Worm (Caenorhabditis elegans) whole organism, L4 larva: ENCODE data around the gene slc-17.5.

Experiments
- D1046.2 ChIP-seq: fragments of 200-800 bp; sonication (Bioruptor generic); IDR thresholded peaks from 2 replicates; pipeline ENCODE4 v1.3.6; 2022; ENCODE audit warnings: missing genetic modification characterization, missing compliant biosample characterization
- F26F4.8 ChIP-seq: fragments of 200-800 bp; sonication (Bioruptor generic); conservative IDR thresholded peaks from 2 replicates; pipeline ENCODE4 v1.3.6; 2022; ENCODE audit warnings: missing genetic modification characterization, missing compliant biosample characterization
- F44E2.7 ChIP-seq: fragments of 200-800 bp; sonication (Bioruptor generic); IDR thresholded peaks from 2 replicates; pipeline ENCODE4 v2.1.2; 2022; ENCODE audit warnings: missing genetic modification characterization, missing compliant biosample characterization
- F49E8.2 ChIP-seq: sonication (generic microtip); optimal IDR thresholded peaks from 2 replicates; lab custom pipeline; 2016; ENCODE audit warnings: missing compliant biosample characterization, mild to moderate bottlenecking, missing genetic modification characterization, borderline replicate concordance
- T26A8.4 ChIP-seq: fragments of 200-800 bp; sonication (Bioruptor generic); IDR thresholded peaks from 2 replicates; pipeline ENCODE4 v1.3.6; 2022; ENCODE audit warnings: missing genetic modification characterization, missing compliant biosample characterization
- Y48G9A.11 ChIP-seq: fragments of 200-800 bp; sonication (Bioruptor generic); IDR thresholded peaks from 2 replicates; pipeline ENCODE4 v1.3.6; 2022; ENCODE audit warnings: missing genetic modification reagents, missing genetic modification characterization, missing compliant biosample characterization
- aha-1 ChIP-seq: fragments of 150-350 bp; peaks from one replicate; lab custom pipeline; 2014; ENCODE audit warnings: missing biosample characterization, missing genetic modification characterization
- ama-1 ChIP-seq: fragments of 150-350 bp; optimal IDR thresholded peaks from 2 replicates; lab custom pipeline; 2014; ENCODE audit warnings: inconsistent platforms, mixed read lengths
- arid-1 ChIP-seq: fragments of 200-800 bp; sonication (Bioruptor generic); conservative IDR thresholded peaks from 2 replicates; pipeline ENCODE4 v1.3.6; 2022; ENCODE audit warnings: missing genetic modification reagents, missing genetic modification characterization, missing compliant biosample characterization
- attf-4 ChIP-seq: sonication (generic microtip); optimal IDR thresholded peaks from 3 replicates; lab custom pipeline; 2017; ENCODE audit warnings: missing biosample characterization, missing genetic modification characterization
- ceh-62 ChIP-seq: sonication (generic microtip); optimal IDR thresholded peaks from 2 replicates; lab custom pipeline; 2017; ENCODE audit warnings: missing biosample characterization, missing genetic modification characterization
- ceh-82 ChIP-seq: sonication (generic microtip); optimal IDR thresholded peaks from 2 replicates; lab custom pipeline; 2017; ENCODE audit warnings: missing biosample characterization, missing genetic modification characterization
- cey-2 ChIP-seq: sonication (generic microtip); optimal IDR thresholded peaks from 3 replicates; lab custom pipeline; 2017; ENCODE audit warnings: missing genetic modification characterization, mild to moderate bottlenecking, missing compliant biosample characterization, antibody characterized with exemption, borderline replicate concordance; ENCODE audit not compliant: insufficient read depth
- daf-12 ChIP-seq: fragments of 150-350 bp; optimal IDR thresholded peaks from 2 replicates; lab custom pipeline; 2014; ENCODE audit warnings: missing biosample characterization, missing genetic modification reagents, missing genetic modification characterization
- daf-16 ChIP-seq, 3 experiments: sonication (generic microtip); optimal IDR thresholded peaks; 2 replicates each; lab custom pipeline; 2016 to 2017; ENCODE audit warnings: missing genetic modification characterization in 3 of 3, missing genetic modification reagents in 3 of 3, mild to moderate bottlenecking in 2 of 3, missing compliant biosample characterization in 2 of 3, missing biosample characterization in 1 of 3, moderate library complexity in 1 of 3
- dmd-8 ChIP-seq: fragments of 200-800 bp; sonication (Bioruptor generic); IDR thresholded peaks from 2 replicates; pipeline ENCODE4 v1.3.6; 2022; ENCODE audit warnings: missing genetic modification characterization, missing compliant biosample characterization
- hlh-30 ChIP-seq: sonication (generic microtip); optimal IDR thresholded peaks from 2 replicates; lab custom pipeline; 2017; ENCODE audit warnings: antibody characterized with exemption, mild to moderate bottlenecking, missing genetic modification characterization, missing compliant biosample characterization; ENCODE audit not compliant: insufficient read depth
- jun-1 ChIP-seq: fragments of 150-350 bp; optimal IDR thresholded peaks from 2 replicates; lab custom pipeline; 2014; ENCODE audit warnings: missing biosample characterization, missing genetic modification reagents, missing genetic modification characterization
- lim-7 ChIP-seq: fragments of 200-800 bp; sonication (Bioruptor generic); IDR thresholded peaks from 2 replicates; pipeline ENCODE4 v1.3.6; 2022; ENCODE audit warnings: missing genetic modification characterization, missing compliant biosample characterization
- lin-1 ChIP-seq: fragments of 200-800 bp; sonication (Bioruptor generic); IDR thresholded peaks from 2 replicates; pipeline ENCODE4 v1.3.6; 2022; ENCODE audit warnings: missing genetic modification reagents, missing genetic modification characterization, missing compliant biosample characterization
- lin-15B ChIP-seq: fragments of 150-350 bp; sonication (generic microtip); optimal IDR thresholded peaks from 3 replicates; lab custom pipeline; 2014; ENCODE audit warnings: missing biosample characterization, missing genetic modification characterization
- lin-38 ChIP-seq: fragments of 200-800 bp; sonication (Bioruptor generic); IDR thresholded peaks from 2 replicates; pipeline ENCODE4 v1.3.6; 2022; ENCODE audit warnings: missing genetic modification reagents, missing genetic modification characterization, missing compliant biosample characterization
- lin-39 ChIP-seq: fragments of 150-350 bp; optimal IDR thresholded peaks from 2 replicates; lab custom pipeline; 2014; ENCODE audit warnings: missing biosample characterization, missing genetic modification reagents, missing genetic modification characterization
- lir-3 ChIP-seq: sonication (generic microtip); optimal IDR thresholded peaks from 2 replicates; lab custom pipeline; 2016; ENCODE audit warnings: mild to moderate bottlenecking, missing genetic modification characterization, missing compliant biosample characterization
- lsy-2 ChIP-seq, 2 experiments: fragments of 150-350 bp in 1 of 2; sonication (generic microtip) in 1 of 2; optimal IDR thresholded peaks; 2 replicates each; lab custom pipeline; 2014 to 2017; ENCODE audit warnings: missing biosample characterization in 2 of 2, missing genetic modification characterization in 2 of 2
- madf-5 ChIP-seq, 2 experiments: fragments of 200-800 bp; sonication (Bioruptor generic); IDR thresholded peaks; 2 replicates each; pipeline ENCODE4 v1.3.6; 2022; ENCODE audit warnings: missing compliant biosample characterization in 2 of 2, missing genetic modification characterization in 2 of 2
- mdt-29 ChIP-seq: fragments of 200-800 bp; sonication (Bioruptor generic); IDR thresholded peaks from 2 replicates; pipeline ENCODE4 v1.3.6; 2022; ENCODE audit warnings: missing genetic modification reagents, missing genetic modification characterization, missing compliant biosample characterization
- mes-2 ChIP-seq: sonication (generic microtip); optimal IDR thresholded peaks from 2 replicates; lab custom pipeline; 2016; ENCODE audit warnings: missing genotype, mild to moderate bottlenecking, missing genetic modification characterization, missing compliant biosample characterization; ENCODE audit not compliant: poor library complexity, severe bottlenecking
- nhr-10 ChIP-seq: fragments of 150-350 bp; optimal IDR thresholded peaks from 2 replicates; lab custom pipeline; 2014; ENCODE audit warnings: missing biosample characterization, missing genetic modification characterization
- nhr-11 ChIP-seq: fragments of 150-350 bp; optimal IDR thresholded peaks from 2 replicates; lab custom pipeline; 2014; ENCODE audit warnings: missing biosample characterization, missing genetic modification characterization
- nhr-237 ChIP-seq: sonication (generic microtip); optimal IDR thresholded peaks from 2 replicates; lab custom pipeline; 2017; ENCODE audit warnings: missing biosample characterization, missing genetic modification characterization
- nhr-28 ChIP-seq: fragments of 150-350 bp; optimal IDR thresholded peaks from 2 replicates; lab custom pipeline; 2014; ENCODE audit warnings: missing biosample characterization, missing genetic modification characterization
- nhr-42 ChIP-seq: fragments of 200-800 bp; sonication (Bioruptor generic); IDR thresholded peaks from 2 replicates; pipeline ENCODE4 v1.3.6; 2022; ENCODE audit warnings: missing genetic modification characterization, missing compliant biosample characterization
- nhr-48 ChIP-seq: sonication (generic microtip); optimal IDR thresholded peaks from 2 replicates; lab custom pipeline; 2016; ENCODE audit warnings: mild to moderate bottlenecking, missing genetic modification characterization, missing compliant biosample characterization
- nhr-6 ChIP-seq: fragments of 150-350 bp; optimal IDR thresholded peaks from 2 replicates; lab custom pipeline; 2014; ENCODE audit warnings: missing biosample characterization, missing genetic modification characterization
- pqm-1 ChIP-seq: sonication (generic microtip); optimal IDR thresholded peaks from 2 replicates; lab custom pipeline; 2017; ENCODE audit warnings: missing biosample characterization, missing genetic modification characterization
- rbr-2 ChIP-seq: sonication (generic microtip); optimal IDR thresholded peaks from 2 replicates; lab custom pipeline; 2016; ENCODE audit warnings: missing genotype, missing genetic modification characterization, missing compliant biosample characterization
- snpc-4 ChIP-seq: fragments of 150-350 bp; optimal IDR thresholded peaks from 2 replicates; lab custom pipeline; 2014; ENCODE audit warnings: missing biosample characterization, missing genetic modification characterization
- spr-3 ChIP-seq: fragments of 200-800 bp; sonication (Bioruptor generic); optimal IDR thresholded peaks from 2 replicates; lab custom pipeline; 2018; ENCODE audit warnings: mild to moderate bottlenecking, missing genetic modification characterization, missing compliant biosample characterization
- tag-97 ChIP-seq: fragments of 200-800 bp; sonication (Bioruptor generic); IDR thresholded peaks from 2 replicates; pipeline ENCODE4 v1.3.6; 2022; ENCODE audit warnings: missing genetic modification characterization, missing compliant biosample characterization
- tra-1 ChIP-seq: fragments of 200-800 bp; sonication (Bioruptor generic); IDR thresholded peaks from 2 replicates; pipeline ENCODE4 v1.3.6; 2022; ENCODE audit warnings: missing genetic modification reagents, missing genetic modification characterization, missing compliant biosample characterization
- unc-39 ChIP-seq: sonication (generic microtip); optimal IDR thresholded peaks from 2 replicates; lab custom pipeline; 2017; ENCODE audit warnings: missing biosample characterization, missing genetic modification characterization
- unc-62 ChIP-seq, 3 experiments: fragments of 150-350 bp in 1 of 3; sonication (generic microtip); optimal IDR thresholded peaks in 2 of 3; peaks in 1 of 3; 1 replicate in 1 of 3; 2 replicates in 2 of 3; lab custom pipeline; 2014 to 2017; ENCODE audit warnings: missing biosample characterization in 3 of 3, missing genetic modification characterization in 3 of 3, missing genetic modification reagents in 3 of 3, missing genotype in 1 of 3
- zag-1 ChIP-seq: fragments of 150-350 bp; optimal IDR thresholded peaks from 2 replicates; lab custom pipeline; 2014; ENCODE audit warnings: missing biosample characterization, missing genetic modification characterization
- zip-2 ChIP-seq: fragments of 150-350 bp; optimal IDR thresholded peaks from 2 replicates; lab custom pipeline; 2014; ENCODE audit warnings: missing biosample characterization, missing genetic modification characterization

Gene slc-17.5

DNA sequence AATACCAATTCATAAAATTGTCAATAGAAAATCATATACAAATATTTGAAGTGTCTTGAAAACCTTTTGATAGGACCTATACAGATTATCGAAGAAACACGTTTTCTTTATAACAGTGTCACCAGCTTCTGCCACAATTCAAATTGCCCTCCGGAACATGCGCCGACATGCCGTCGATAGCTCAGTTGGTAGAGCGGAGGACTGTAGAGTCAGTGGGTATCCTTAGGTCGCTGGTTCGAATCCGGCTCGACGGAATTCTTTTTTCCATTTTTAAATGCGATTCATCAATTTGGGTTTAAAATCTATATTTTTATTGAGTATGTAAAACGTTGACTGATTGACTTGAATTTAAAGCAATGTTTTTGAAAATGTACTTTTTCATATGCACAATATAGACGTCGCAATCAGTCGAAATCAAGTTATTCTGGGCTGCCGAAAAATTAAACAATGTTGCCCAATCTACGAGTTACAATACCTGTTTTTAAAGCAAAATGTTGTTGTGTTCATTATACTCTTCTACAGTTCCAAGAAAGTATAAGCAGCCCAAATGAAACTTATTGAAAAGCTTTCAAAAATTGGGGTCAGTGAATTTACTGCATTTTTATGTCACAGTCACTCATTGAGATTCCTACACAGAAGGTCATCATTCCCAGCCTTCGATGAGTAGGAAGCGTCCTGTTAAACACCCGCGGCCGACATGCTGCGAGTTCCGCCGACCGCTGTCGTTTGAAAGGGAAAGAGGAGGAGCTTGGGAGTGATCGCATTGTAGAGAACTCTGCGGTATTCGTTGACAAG is 37.2 kb downstream of the slc-17.5 start (continued):
- TF ChIP-seq lsy-2 (tag; optimal IDR thresholded peaks at IDR 0.05; lab: Kevin White, UChicago) = peak in 1 of 2 experiments; percentile 65
- peak; percentile 56; the same call in 1 of the 2 replicates for TF ChIP-seq dmd-8 (GFP tag; lab: Robert Waterston, UW)
- no peak for TF ChIP-seq nhr-10 (tag; lab: Kevin White, UChicago)
- no peak for TF ChIP-seq lir-3
- no peak for TF ChIP-seq daf-12 (tag; lab: Kevin White, UChicago)
- TF ChIP-seq unc-39 (tag; lab: Kevin White, UChicago) = no peak
- TF ChIP-seq mdt-29 (GFP tag; lab: Robert Waterston, UW) = peak; percentile 9; the same call in 1 of the 2 replicates
- TF ChIP-seq F44E2.7 = no peak
- no peak for TF ChIP-seq lin-39 (tag; lab: Kevin White, UChicago)
- no peak for TF ChIP-seq spr-3 (GFP tag; lab: Kevin White, UChicago)
- TF ChIP-seq zag-1 (tag; lab: Kevin White, UChicago) = no peak
- TF ChIP-seq rbr-2 (tag; lab: Kevin White, UChicago) = peak; percentile 56
- peak; percentile 91 for TF ChIP-seq snpc-4
- peak; percentile 51; the same call in 1 of the 2 replicates for TF ChIP-seq lin-1
- TF ChIP-seq F26F4.8 (GFP tag; lab: Robert Waterston, UW) = 0 out of 2 replicates have a peak, but pooled peaks have one; percentile 33
- no peak for TF ChIP-seq nhr-42 (GFP tag; lab: Robert Waterston, UW)
- peak; percentile 97 for TF ChIP-seq ama-1 (lab: Kevin White, UChicago)
- peak; percentile 36; the same call in 1 of the 2 replicates for TF ChIP-seq arid-1 (GFP tag; lab: Robert Waterston, UW)
- 0 out of 2 replicates have a peak, but pooled peaks have one; percentile 43 for TF ChIP-seq lim-7 (GFP tag; lab: Robert Waterston, UW)
- peak; percentile 87 for TF ChIP-seq mes-2 (tag; lab: Kevin White, UChicago)
- TF ChIP-seq nhr-11 (tag; lab: Kevin White, UChicago) = no peak
- no peak for TF ChIP-seq cey-2
- TF ChIP-seq tag-97 (GFP tag; lab: Robert Waterston, UW) = no peak
- no peak for TF ChIP-seq ceh-62 (tag; lab: Kevin White, UChicago)

DNA sequence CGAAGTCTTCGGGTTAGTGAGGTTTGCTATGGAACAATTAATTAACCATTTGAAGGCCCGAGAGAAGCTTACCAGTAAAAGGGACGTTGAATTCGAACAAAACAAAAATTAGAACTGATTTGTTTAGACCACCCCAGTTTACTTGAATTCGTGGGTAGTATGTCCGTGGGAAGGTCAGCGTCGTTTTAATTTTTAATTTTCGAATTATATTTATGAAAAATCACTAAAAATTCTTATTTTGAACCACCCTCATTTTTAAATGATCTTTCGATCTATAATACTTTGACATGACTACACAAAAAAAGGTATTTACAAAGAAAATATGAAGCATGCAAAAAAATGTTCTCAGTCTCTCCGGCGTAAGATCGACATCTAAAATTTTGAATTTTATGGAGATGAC is 39.2 kb downstream of the slc-17.5 start, which contains the start of gene C16D9.5:
TSS of gene C16D9.5 (minus strand) at position 101 of the 400 bp plus-strand sequence.
- no peak for TF ChIP-seq D1046.2 (GFP tag; lab: Robert Waterston, UW)
- TF ChIP-seq nhr-6 (tag; lab: Kevin White, UChicago) = no peak
- TF ChIP-seq nhr-48 (tag; lab: Kevin White, UChicago) = no peak
- TF ChIP-seq madf-5 (GFP tag; IDR thresholded peaks at IDR 0.05; lab: Robert Waterston, UW) = no peak
- no peak for TF ChIP-seq ceh-62 (tag; lab: Kevin White, UChicago)
- no peak for TF ChIP-seq ceh-82 (tag; lab: Kevin White, UChicago)
- TF ChIP-seq jun-1 (tag; lab: Kevin White, UChicago) = no peak
- no peak for TF ChIP-seq attf-4 (tag; lab: Kevin White, UChicago)
- no peak for TF ChIP-seq cey-2
- no peak for TF ChIP-seq lin-38 (GFP tag; lab: Robert Waterston, UW)
- TF ChIP-seq mes-2 (tag; lab: Kevin White, UChicago) = no peak
- TF ChIP-seq lin-15B (tag; lab: Kevin White, UChicago) = no peak
- TF ChIP-seq, all 104 proteins: peak for 0

DNA sequence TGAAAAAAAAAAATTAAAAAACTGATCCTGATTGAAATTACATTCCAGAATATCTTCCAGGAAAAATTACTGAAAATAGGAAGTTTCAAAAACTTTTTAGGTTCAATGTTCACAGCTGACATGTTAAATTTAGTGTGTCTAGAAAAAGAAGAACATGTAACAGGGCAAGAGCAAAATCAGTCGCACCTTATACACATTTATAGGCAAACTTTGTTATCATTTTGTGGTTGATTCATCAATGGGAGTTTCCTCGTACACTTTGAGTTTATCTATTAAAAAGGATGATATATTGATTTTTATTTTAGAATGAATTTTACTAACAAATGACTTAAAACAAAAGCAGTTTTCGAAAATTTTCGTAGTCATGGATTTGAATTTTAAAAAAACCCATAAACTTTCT is 41.5 kb downstream of the slc-17.5 start:
- TF ChIP-seq zip-2 (no peak), tra-1 (GFP tag; lab: Robert Waterston, UW) (no peak), Y48G9A.11 (GFP tag; lab: Robert Waterston, UW) (no peak), cey-2 (no peak), unc-62 (GFP tag; optimal IDR thresholded peaks at IDR 0.05 in 1 of 2; lab: Kevin White, UChicago) (peak in 1 of 2 experiments; percentile 64), unc-62 (tag; optimal IDR thresholded peaks at IDR 0.05; lab: Kevin White, UChicago) (no peak), T26A8.4 (GFP tag; lab: Robert Waterston, UW) (no peak), nhr-28 (peak; percentile 48), pqm-1 (tag; lab: Kevin White, UChicago) (peak; percentile 50), hlh-30 (tag; lab: Kevin White, UChicago) (no peak), daf-16 (GFP tag; optimal IDR thresholded peaks at IDR 0.05; lab: Kevin White, UChicago) (no peak), daf-16 (tag; optimal IDR thresholded peaks at IDR 0.05; lab: Kevin White, UChicago) (peak; percentile 26), aha-1 (peak; percentile 29), F49E8.2 (tag; lab: Kevin White, UChicago) (no peak), nhr-237 (tag; lab: Kevin White, UChicago) (no peak)
